Fruit fly (Drosophila melanogaster) whole organism, embryonic: Measurements from ENCODE around the gene cher.

Experiments used
- Bgb ChIP-seq: fragments of 200-800 bp; sonication (Bioruptor generic); IDR thresholded peaks from 2 replicates; pipeline ENCODE4 v1.3.6; 2022; ENCODE audit warnings: missing biosample characterization, missing genetic modification characterization; ENCODE audit not compliant: partially characterized antibody
- Blimp-1 ChIP-seq: fragments of 200-800 bp; sonication (Bioruptor generic); optimal IDR thresholded peaks from 3 replicates; lab custom pipeline; 2018; ENCODE audit warnings: missing biosample characterization, missing genetic modification characterization, mild to moderate bottlenecking, moderate library complexity, missing genetic modification reagents
- CG10565 ChIP-seq: fragments of 200-800 bp; sonication (Bioruptor generic); optimal IDR thresholded peaks from 3 replicates; lab custom pipeline; 2016; ENCODE audit warnings: missing biosample characterization, mild to moderate bottlenecking, missing genetic modification characterization
- CG10959 ChIP-seq: fragments of 200-800 bp; sonication (Bioruptor generic); IDR thresholded peaks from 2 replicates; pipeline ENCODE4 v1.3.6; 2022; ENCODE audit warnings: missing biosample characterization, missing genetic modification characterization
- CG11695 ChIP-seq: fragments of 200-800 bp; sonication (Bioruptor generic); IDR thresholded peaks from 3 replicates; pipeline ENCODE4 v1.3.6; 2022; ENCODE audit warnings: missing biosample characterization, missing genetic modification characterization
- CG11723 ChIP-seq: fragments of 200-800 bp; sonication (Bioruptor generic); optimal IDR thresholded peaks from 2 replicates; lab custom pipeline; 2017; ENCODE audit warnings: missing biosample characterization, mild to moderate bottlenecking, missing genetic modification characterization
- CG12236 ChIP-seq: fragments of 200-800 bp; sonication (Bioruptor generic); optimal IDR thresholded peaks from 2 replicates; lab custom pipeline; 2016; ENCODE audit warnings: missing biosample characterization, missing genetic modification characterization
- CG1233 ChIP-seq: fragments of 200-800 bp; sonication (Bioruptor generic); optimal IDR thresholded peaks from 4 replicates; lab custom pipeline; 2018; ENCODE audit warnings: missing biosample characterization, mild to moderate bottlenecking, missing genetic modification characterization
- CG13775 ChIP-seq: fragments of 200-800 bp; sonication (Bioruptor generic); optimal IDR thresholded peaks from 3 replicates; lab custom pipeline; 2017; ENCODE audit warnings: missing biosample characterization, mild to moderate bottlenecking, missing genetic modification characterization
- CG14965 ChIP-seq: fragments of 200-800 bp; sonication (Bioruptor generic); optimal IDR thresholded peaks from 2 replicates; lab custom pipeline; 2016; ENCODE audit warnings: missing biosample characterization, missing genetic modification characterization, borderline replicate concordance
- CG16813 ChIP-seq: fragments of 200-800 bp; sonication (Bioruptor generic); IDR thresholded peaks from 3 replicates; pipeline ENCODE4 v1.3.6; 2022; ENCODE audit warnings: missing biosample characterization, missing genetic modification characterization; ENCODE audit not compliant: partially characterized antibody
- CG30431 ChIP-seq: fragments of 200-800 bp; sonication (Bioruptor generic); optimal IDR thresholded peaks from 2 replicates; lab custom pipeline; 2017; ENCODE audit warnings: missing biosample characterization, missing genetic modification characterization
- CG3281 ChIP-seq: fragments of 200-800 bp; sonication (Bioruptor generic); optimal IDR thresholded peaks from 3 replicates; lab custom pipeline; 2017; ENCODE audit warnings: missing biosample characterization, mild to moderate bottlenecking, missing genetic modification characterization
- CG3995 ChIP-seq: fragments of 200-800 bp; sonication (Bioruptor generic); optimal IDR thresholded peaks from 3 replicates; lab custom pipeline; 2016; ENCODE audit warnings: missing biosample characterization, missing genetic modification characterization
- CG4404 ChIP-seq: fragments of 200-800 bp; sonication (Bioruptor generic); IDR thresholded peaks from 2 replicates; pipeline ENCODE4 v1.3.6; 2022; ENCODE audit warnings: missing biosample characterization, missing genetic modification characterization
- CG4730 ChIP-seq: fragments of 200-800 bp; sonication (Bioruptor generic); IDR thresholded peaks from 2 replicates; pipeline ENCODE4 v1.3.6; 2022; ENCODE audit warnings: missing biosample characterization, missing genetic modification characterization
- CG6765 ChIP-seq: fragments of 200-800 bp; sonication (Bioruptor generic); optimal IDR thresholded peaks from 3 replicates; lab custom pipeline; 2017; ENCODE audit warnings: missing biosample characterization, mild to moderate bottlenecking, missing genetic modification characterization
- CG7839 ChIP-seq: fragments of 200-800 bp; sonication (Bioruptor generic); optimal IDR thresholded peaks from 3 replicates; lab custom pipeline; 2018; ENCODE audit warnings: missing biosample characterization, mild to moderate bottlenecking, missing genetic modification characterization, moderate library complexity
- CG8290 ChIP-seq, 3 experiments: fragments of 200-800 bp; sonication (Bioruptor generic); optimal IDR thresholded peaks; 2 replicates each; lab custom pipeline; 2016 to 2019; ENCODE audit warnings: missing biosample characterization in 3 of 3, missing genetic modification characterization in 3 of 3, mild to moderate bottlenecking in 2 of 3, moderate library complexity in 1 of 3
- CG8944 ChIP-seq: fragments of 200-800 bp; sonication (Bioruptor generic); optimal IDR thresholded peaks from 3 replicates; lab custom pipeline; 2016; ENCODE audit warnings: missing biosample characterization, missing genetic modification characterization
- CG9437 ChIP-seq: fragments of 200-800 bp; sonication (Bioruptor generic); optimal IDR thresholded peaks from 2 replicates; lab custom pipeline; 2018; ENCODE audit warnings: missing biosample characterization, mild to moderate bottlenecking, missing genetic modification characterization
- CHES-1-like ChIP-seq: fragments of 200-800 bp; sonication (Bioruptor generic); optimal IDR thresholded peaks from 2 replicates; lab custom pipeline; 2016; ENCODE audit warnings: missing biosample characterization, missing genetic modification characterization
- Dad ChIP-seq: fragments of 200-800 bp; sonication (Bioruptor generic); optimal IDR thresholded peaks from 3 replicates; lab custom pipeline; 2016; ENCODE audit warnings: missing biosample characterization, missing genetic modification characterization
- GATAe ChIP-seq: fragments of 200-800 bp; sonication (Bioruptor generic); conservative IDR thresholded peaks from 2 replicates; pipeline ENCODE4 v1.3.6; 2022; ENCODE audit warnings: missing biosample characterization, missing genetic modification characterization
- HmgD ChIP-seq: fragments of 200-800 bp; sonication (Bioruptor generic); optimal IDR thresholded peaks from 3 replicates; lab custom pipeline; 2016; ENCODE audit warnings: missing biosample characterization, missing genetic modification characterization
- HmgZ ChIP-seq: fragments of 200-800 bp; sonication (Bioruptor generic); optimal IDR thresholded peaks from 2 replicates; lab custom pipeline; 2018; ENCODE audit warnings: missing biosample characterization, mild to moderate bottlenecking, missing genetic modification characterization
- Neu2 ChIP-seq: fragments of 200-800 bp; sonication (Bioruptor generic); optimal IDR thresholded peaks from 3 replicates; lab custom pipeline; 2016; ENCODE audit warnings: missing biosample characterization, missing genetic modification characterization, borderline replicate concordance
- Nf-YA ChIP-seq: fragments of 200-800 bp; sonication (Bioruptor generic); IDR thresholded peaks from 2 replicates; pipeline ENCODE4 v1.3.6; 2022; ENCODE audit warnings: missing biosample characterization, missing genetic modification characterization
- Scr ChIP-seq: fragments of 200-800 bp; sonication (Bioruptor generic); IDR thresholded peaks from 2 replicates; pipeline ENCODE4 v1.3.6; 2022; ENCODE audit warnings: missing biosample characterization, missing genetic modification characterization; ENCODE audit not compliant: partially characterized antibody
- Sox100B ChIP-seq: fragments of 200-800 bp; sonication (Bioruptor generic); optimal IDR thresholded peaks from 3 replicates; lab custom pipeline; 2018; ENCODE audit warnings: missing biosample characterization, mild to moderate bottlenecking, missing genetic modification characterization
- Xrp1 ChIP-seq: fragments of 200-800 bp; sonication (Bioruptor generic); IDR thresholded peaks from 2 replicates; pipeline ENCODE4 v1.3.6; 2022; ENCODE audit warnings: missing biosample characterization, missing genetic modification characterization
- fd64A ChIP-seq: fragments of 200-800 bp; sonication (Bioruptor generic); optimal IDR thresholded peaks from 3 replicates; lab custom pipeline; 2018; ENCODE audit warnings: missing biosample characterization, mild to moderate bottlenecking, missing genetic modification characterization
- gro ChIP-seq: fragments of 200-800 bp; sonication (Bioruptor generic); optimal IDR thresholded peaks from 2 replicates; lab custom pipeline; 2016; ENCODE audit warnings: missing biosample characterization, missing genetic modification characterization
- hb ChIP-seq: fragments of 200-800 bp; sonication (Bioruptor generic); IDR thresholded peaks from 3 replicates; pipeline ENCODE4 v1.3.6; 2022; ENCODE audit warnings: missing biosample characterization, missing genetic modification characterization; ENCODE audit not compliant: partially characterized antibody
- hth ChIP-seq: fragments of >200 bp; optimal IDR thresholded peaks from 2 replicates; lab custom pipeline; 2017; ENCODE audit warnings: inconsistent platforms
- mirr ChIP-seq: fragments of 200-800 bp; sonication (Bioruptor generic); optimal IDR thresholded peaks from 3 replicates; lab custom pipeline; 2018; ENCODE audit warnings: missing biosample characterization, mild to moderate bottlenecking, missing genetic modification characterization
- org-1 ChIP-seq: fragments of 200-800 bp; sonication (Bioruptor generic); optimal IDR thresholded peaks from 2 replicates; lab custom pipeline; 2017; ENCODE audit warnings: missing biosample characterization, missing genetic modification characterization
- pan ChIP-seq, 4 experiments: fragments of >200 bp in 3 of 4; fragments of 200-800 bp in 1 of 4; sonication (Bioruptor generic) in 1 of 4; optimal IDR thresholded peaks in 3 of 4; IDR thresholded peaks in 1 of 4; 2 replicates each; pipeline versions ENCODE4 v1.3.6 to Lab custom; 2017 to 2022; ENCODE audit warnings: missing biosample characterization in 2 of 4, missing genetic modification characterization in 2 of 4, mixed read lengths in 1 of 4
- pho ChIP-seq: fragments of 200-800 bp; sonication (Bioruptor generic); optimal IDR thresholded peaks from 2 replicates; lab custom pipeline; 2016; ENCODE audit warnings: missing biosample characterization, missing genetic modification characterization
- pzg ChIP-seq: fragments of 200-800 bp; sonication (Bioruptor generic); optimal IDR thresholded peaks from 3 replicates; lab custom pipeline; 2018; ENCODE audit warnings: missing biosample characterization, mild to moderate bottlenecking, missing genetic modification characterization, moderate library complexity
- row ChIP-seq: fragments of 200-800 bp; sonication (Bioruptor generic); IDR thresholded peaks from 3 replicates; pipeline ENCODE4 v1.3.6; 2022; ENCODE audit warnings: missing biosample characterization, missing genetic modification characterization
- sens ChIP-seq: fragments of 200-800 bp; sonication (Bioruptor generic); peaks from one replicate; lab custom pipeline; 2016; ENCODE audit warnings: missing biosample characterization, missing genetic modification characterization
- seq ChIP-seq: fragments of 200-800 bp; sonication (Bioruptor generic); IDR thresholded peaks from 2 replicates; pipeline ENCODE4 v1.3.6; 2022; ENCODE audit warnings: missing biosample characterization, missing genetic modification characterization
- slou ChIP-seq: fragments of 200-800 bp; sonication (Bioruptor generic); optimal IDR thresholded peaks from 3 replicates; lab custom pipeline; 2016; ENCODE audit warnings: missing biosample characterization, missing genetic modification characterization
- stwl ChIP-seq: fragments of 200-800 bp; sonication (Bioruptor generic); optimal IDR thresholded peaks from 3 replicates; lab custom pipeline; 2018; ENCODE audit warnings: missing biosample characterization, mild to moderate bottlenecking, missing genetic modification characterization, moderate library complexity
- tna ChIP-seq: fragments of 200-800 bp; sonication (Bioruptor generic); IDR thresholded peaks from 2 replicates; pipeline ENCODE4 v1.3.6; 2022; ENCODE audit warnings: missing biosample characterization, missing genetic modification characterization; ENCODE audit not compliant: partially characterized antibody
- zen ChIP-seq: fragments of 200-800 bp; sonication (Bioruptor generic); optimal IDR thresholded peaks from 3 replicates; lab custom pipeline; 2018; ENCODE audit warnings: missing biosample characterization, mild to moderate bottlenecking, missing genetic modification characterization, moderate library complexity
- zf30C ChIP-seq: fragments of 200-800 bp; sonication (Bioruptor generic); optimal IDR thresholded peaks from 3 replicates; lab custom pipeline; 2018; ENCODE audit warnings: missing biosample characterization, mild to moderate bottlenecking, missing genetic modification characterization
- zfh1 ChIP-seq: fragments of 200-800 bp; sonication (Bioruptor generic); IDR thresholded peaks from 3 replicates; pipeline ENCODE4 v1.3.6; 2022; ENCODE audit warnings: missing biosample characterization, missing genetic modification characterization

Gene cher

DNA sequence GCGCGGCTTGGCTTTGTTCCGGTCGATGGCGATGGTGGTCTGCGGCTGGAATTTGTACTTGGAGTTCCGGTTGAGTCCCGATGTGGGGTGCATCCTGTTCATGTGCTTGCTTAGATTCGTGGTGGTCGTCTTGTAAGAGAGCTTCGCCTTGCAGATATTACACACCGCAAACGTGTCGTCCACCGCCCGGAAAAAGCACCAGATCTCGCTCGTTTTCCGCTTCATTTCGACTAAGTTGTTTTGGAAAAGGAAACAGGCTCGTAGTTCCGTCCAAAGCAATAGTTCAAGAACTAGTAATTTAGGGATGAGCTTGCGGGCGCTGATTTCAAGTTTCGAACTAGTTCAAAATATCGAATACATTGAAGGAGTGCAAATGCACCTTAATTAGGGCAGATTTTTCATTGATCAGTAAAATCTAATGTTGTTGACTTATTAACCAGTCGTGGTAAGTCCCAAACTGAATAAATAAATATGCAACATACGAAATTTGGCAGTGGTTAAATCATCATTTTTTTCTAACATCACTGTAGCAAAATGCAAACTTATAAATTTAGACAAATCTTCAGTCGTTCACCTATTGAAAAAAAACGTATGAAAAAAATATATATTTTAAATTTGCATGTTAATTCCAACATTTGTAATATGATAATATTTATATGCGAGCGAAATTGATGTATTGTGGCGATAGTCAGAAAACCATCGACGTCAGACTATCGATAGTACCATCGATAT, 82.2 kb downstream of the cher start, which contains the start of the genes bdwf and Patr-1 (continued):
- TF ChIP-seq HmgZ (tag; lab: Kevin White, UChicago) (no peak), mirr (GFP tag; lab: Kevin White, UChicago) (no peak), pzg (GFP tag; lab: Kevin White, UChicago) (peak; percentile 51), tna (GFP tag; lab: Robert Waterston, UW) (peak; percentile 89), Sox100B (GFP tag; lab: Kevin White, UChicago) (peak; percentile 43), CG4730 (GFP tag; lab: Robert Waterston, UW) (no peak), Xrp1 (no peak), CG10565 (GFP tag; lab: Kevin White, UChicago) (no peak), slou (GFP tag; lab: Kevin White, UChicago) (peak; percentile 16), pan (optimal IDR thresholded peaks at IDR 0.05; lab: Kevin White, UChicago) (no peak), pan (GFP tag; optimal IDR thresholded peaks at IDR 0.05 in 1 of 2, IDR thresholded peaks at IDR 0.05 in 1 of 2) (no peak), Dad (GFP tag; lab: Kevin White, UChicago) (peak; percentile 9), CG10959 (no peak), stwl (tag; lab: Kevin White, UChicago) (peak; percentile 32), CG11695 (GFP tag; lab: Robert Waterston, UW) (no peak), zf30C (no peak), CG30431 (GFP tag; lab: Kevin White, UChicago) (no peak), Blimp-1 (no peak), CG1233 (GFP tag; lab: Kevin White, UChicago) (peak; percentile 33), Neu2 (GFP tag; lab: Kevin White, UChicago) (no peak), Scr (GFP tag; lab: Robert Waterston, UW) (peak; percentile 95), CG3281 (GFP tag; lab: Kevin White, UChicago) (peak; percentile 21), Bgb (GFP tag; lab: Robert Waterston, UW) (peak; percentile 89), CG14965 (GFP tag; lab: Kevin White, UChicago) (no peak), zen (tag; lab: Kevin White, UChicago) (peak; percentile 55), CG3995 (GFP tag; lab: Kevin White, UChicago) (peak; percentile 92), seq (GFP tag; lab: Robert Waterston, UW) (no peak), hb (peak; percentile 94), GATAe (GFP tag; lab: Robert Waterston, UW) (no peak), CG8290 (GFP tag; optimal IDR thresholded peaks at IDR 0.05; lab: Kevin White, UChicago) (no peak), CG8290 (tag; optimal IDR thresholded peaks at IDR 0.05; lab: Kevin White, UChicago) (no peak), zfh1 (no peak), gro (peak; percentile 15), CG8944 (GFP tag; lab: Kevin White, UChicago) (peak; percentile 29), CG4404 (GFP tag; lab: Robert Waterston, UW) (0 out of 2 replicates have a peak, but pooled peaks have one; percentile 6), org-1 (GFP tag; lab: Kevin White, UChicago) (no peak), Nf-YA (GFP tag; lab: Robert Waterston, UW) (no peak), CG6765 (GFP tag; lab: Kevin White, UChicago) (no peak), CG7839 (tag; lab: Kevin White, UChicago) (no peak), CG16813 (peak; percentile 93), CG12236 (GFP tag; lab: Kevin White, UChicago) (no peak), CG11723 (no peak), CG9437 (GFP tag; lab: Kevin White, UChicago) (peak; percentile 47), pho (GFP tag; lab: Kevin White, UChicago) (no peak), CHES-1-like (GFP tag; lab: Kevin White, UChicago) (no peak), sens (GFP tag; lab: Kevin White, UChicago) (peak; percentile 81), CG13775 (GFP tag; lab: Kevin White, UChicago) (peak; percentile 42), HmgD (GFP tag; lab: Kevin White, UChicago) (no peak), hth (lab: Kevin White, UChicago) (no peak), row (GFP tag; lab: Robert Waterston, UW) (peak; percentile 75), fd64A (no peak)
